Fruit fly (Drosophila melanogaster): ENCODE measurements around the gene CG8478.
A peak's percentile ranks its signal among the peaks of the same experiment; 100 is the strongest.

The CG8478 gene

DNA sequence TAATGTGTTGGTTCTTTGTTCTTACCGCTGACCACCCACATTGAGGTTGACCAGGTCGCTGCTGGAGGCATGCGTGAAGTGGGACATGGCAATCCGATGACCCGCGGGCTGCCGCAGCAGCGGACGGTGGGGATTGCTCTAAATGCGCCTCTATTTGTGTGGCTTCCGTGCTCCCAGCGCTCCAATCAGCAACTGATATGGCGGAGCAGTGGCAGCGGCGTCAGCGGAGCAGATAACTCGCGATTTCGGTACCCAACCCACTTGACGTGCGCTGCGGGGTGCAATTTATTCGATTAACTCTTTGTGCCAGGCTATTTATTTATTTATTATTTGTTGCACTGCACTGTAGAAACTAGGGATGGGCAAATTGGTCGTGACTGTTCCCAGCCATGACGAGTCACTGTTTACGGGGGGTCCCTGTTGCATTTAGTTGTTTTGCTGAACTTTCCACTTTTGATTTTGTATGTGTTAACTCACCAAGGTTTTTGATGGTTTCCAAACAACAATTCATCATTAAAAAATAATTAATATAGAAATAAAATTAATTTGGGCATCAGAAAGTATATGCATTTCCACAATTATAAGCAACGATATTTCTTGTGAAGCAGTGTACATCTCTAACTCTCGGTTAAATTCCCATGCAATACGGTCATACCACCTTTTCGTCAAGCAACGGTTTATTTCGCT, 37.3 kb downstream of the CG8478 start, which contains the start of the genes CG9467 and CG8526 (continued):
- TF ChIP-seq pros (GFP tag; optimal IDR thresholded peaks at IDR 0.05) (no peak), CG15514 (GFP tag; optimal IDR thresholded peaks at IDR 0.05) (peak; percentile 61), MBD-R2 (GFP tag; IDR thresholded peaks at IDR 0.05) (peak; percentile 57), CG11398 (GFP tag; optimal IDR thresholded peaks at IDR 0.05) (no peak), nau (GFP tag; optimal IDR thresholded peaks at IDR 0.05) (no peak), en (GFP tag; optimal IDR thresholded peaks at IDR 0.05) (no peak), Nf-YC (tag; optimal IDR thresholded peaks at IDR 0.05) (peak; percentile 75), GATAe (GFP tag; conservative IDR thresholded peaks at IDR 0.05) (no peak), CG2199 (GFP tag; IDR thresholded peaks at IDR 0.05) (no peak), Asciz (GFP tag; optimal IDR thresholded peaks at IDR 0.05) (no peak), sqz (GFP tag; optimal IDR thresholded peaks at IDR 0.05) (no peak), Dll (GFP tag; IDR thresholded peaks at IDR 0.05; ENCODE audit: partially characterized antibody) (peak; percentile 88), sisA (GFP tag; IDR thresholded peaks at IDR 0.05) (peak; percentile 58; the same call in 1 of the 2 replicates), prd (optimal IDR thresholded peaks at IDR 0.05) (no peak), prd (GFP tag; IDR thresholded peaks at IDR 0.05) (peak; percentile 84), CG17385 (GFP tag; optimal IDR thresholded peaks at IDR 0.05) (no peak), tx (GFP tag; optimal IDR thresholded peaks at IDR 0.05) (peak; percentile 10), pum (GFP tag; optimal IDR thresholded peaks at IDR 0.05) (peak; percentile 15), oc (tag; optimal IDR thresholded peaks at IDR 0.05) (no peak), bowl (GFP tag; IDR thresholded peaks at IDR 0.05) (no peak), fd3F (GFP tag; optimal IDR thresholded peaks at IDR 0.05) (peak; percentile 58), ssp (GFP tag; IDR thresholded peaks at IDR 0.05) (peak; percentile 61), CG14860 (GFP tag; IDR thresholded peaks at IDR 0.05; ENCODE audit: partially characterized antibody) (peak; percentile 72), CG5245 (GFP tag; optimal IDR thresholded peaks at IDR 0.05) (peak; percentile 34), CG15011 (GFP tag; optimal IDR thresholded peaks at IDR 0.05) (no peak), CG12744 (GFP tag; optimal IDR thresholded peaks at IDR 0.05) (no peak), CG16813 (GFP tag; IDR thresholded peaks at IDR 0.05; ENCODE audit: partially characterized antibody) (peak; percentile 81), bbx (GFP tag; IDR thresholded peaks at IDR 0.05; ENCODE audit: partially characterized antibody) (peak; percentile 32; the same call in 1 of the 2 replicates), dati (GFP tag; IDR thresholded peaks at IDR 0.05) (no peak), MESR4 (GFP tag; optimal IDR thresholded peaks at IDR 0.05) (peak; percentile 86), CG17328 (GFP tag; IDR thresholded peaks at IDR 0.05) (no peak), lab (GFP tag; optimal IDR thresholded peaks at IDR 0.05) (no peak), CG9609 (GFP tag; optimal IDR thresholded peaks at IDR 0.05) (no peak), H2.0 (GFP tag; IDR thresholded peaks at IDR 0.05) (peak; percentile 50), Hr78 (GFP tag; optimal IDR thresholded peaks at IDR 0.05) (no peak), Hsf (GFP tag; optimal IDR thresholded peaks at IDR 0.05) (peak; percentile 60), tap (tag; optimal IDR thresholded peaks at IDR 0.05) (no peak), knrl (GFP tag; IDR thresholded peaks at IDR 0.05; ENCODE audit: partially characterized antibody) (peak; percentile 89), pan (optimal IDR thresholded peaks at IDR 0.05) (no peak), pan (GFP tag; optimal IDR thresholded peaks at IDR 0.05 in 1 of 2, IDR thresholded peaks at IDR 0.05 in 1 of 2) (peak in 1 of 2 experiments; percentile 34), eyg (GFP tag; optimal IDR thresholded peaks at IDR 0.05) (no peak), gfzf (GFP tag; optimal IDR thresholded peaks at IDR 0.05) (peak; percentile 70), otp (GFP tag; IDR thresholded peaks at IDR 0.05) (0 out of 3 replicates have a peak, but pooled peaks have one; percentile 26), zen (tag; optimal IDR thresholded peaks at IDR 0.05) (peak; percentile 38), CG17568 (GFP tag; optimal IDR thresholded peaks at IDR 0.05) (no peak), chif (GFP tag; optimal IDR thresholded peaks at IDR 0.05) (peak in 1 of 2 experiments; percentile 20), fd96Cb (tag; optimal IDR thresholded peaks at IDR 0.05) (peak; percentile 36), NFAT (GFP tag; IDR thresholded peaks at IDR 0.05) (peak; percentile 64), gt (GFP tag; IDR thresholded peaks at IDR 0.05) (no peak)

Measured in whole organism, embryonic.